Worm (Caenorhabditis elegans): Measurements from ENCODE around the gene rsf-1.

Gene rsf-1

DNA sequence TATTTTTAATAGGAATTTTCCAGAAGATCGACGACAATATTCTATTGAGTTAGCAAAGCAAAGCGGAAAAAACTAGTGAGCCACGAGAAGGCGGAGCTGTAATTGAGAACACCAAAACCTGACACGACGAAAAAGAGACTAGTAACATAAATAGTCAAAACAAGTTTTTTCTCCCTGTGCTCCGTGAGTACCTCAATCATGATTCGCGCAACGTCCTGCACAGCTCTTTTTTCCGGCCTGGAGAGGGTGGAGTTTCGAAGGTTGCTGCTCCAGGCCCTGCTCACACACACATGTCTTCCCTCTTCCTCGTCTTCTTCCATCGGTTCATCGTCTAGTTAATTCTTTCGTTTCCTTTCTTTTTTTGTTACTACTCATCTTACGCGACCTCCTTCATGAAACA, 45.4 kb downstream of the rsf-1 start, which contains the start of gene clh-2:
TSS of gene clh-2 (plus strand) at position 301 of the 400 bp plus-strand sequence.
- TF ChIP-seq snu-23 (GFP tag; optimal IDR thresholded peaks at IDR 0.05) (no peak), ceh-88 (GFP tag; IDR thresholded peaks at IDR 0.05) (no peak), fos-1 (tag; optimal IDR thresholded peaks at IDR 0.05) (no peak), pqm-1 (tag; optimal IDR thresholded peaks at IDR 0.05) (no peak), sptf-1 (tag; optimal IDR thresholded peaks at IDR 0.05) (no peak), dsc-1 (tag; optimal IDR thresholded peaks at IDR 0.05) (no peak), grh-1 (GFP tag; IDR thresholded peaks at IDR 0.05) (no peak), C34B4.2 (tag; optimal IDR thresholded peaks at IDR 0.05) (no peak), nhr-71 (tag; optimal IDR thresholded peaks at IDR 0.05) (no peak), nhr-19 (GFP tag; conservative IDR thresholded peaks at IDR 0.05) (no peak), sup-37 (GFP tag; optimal IDR thresholded peaks at IDR 0.05) (no peak), nhr-47 (tag; optimal IDR thresholded peaks at IDR 0.05) (no peak), nhr-84 (tag; optimal IDR thresholded peaks at IDR 0.05) (no peak), ces-1 (GFP tag; optimal IDR thresholded peaks at IDR 0.05) (no peak)

DNA sequence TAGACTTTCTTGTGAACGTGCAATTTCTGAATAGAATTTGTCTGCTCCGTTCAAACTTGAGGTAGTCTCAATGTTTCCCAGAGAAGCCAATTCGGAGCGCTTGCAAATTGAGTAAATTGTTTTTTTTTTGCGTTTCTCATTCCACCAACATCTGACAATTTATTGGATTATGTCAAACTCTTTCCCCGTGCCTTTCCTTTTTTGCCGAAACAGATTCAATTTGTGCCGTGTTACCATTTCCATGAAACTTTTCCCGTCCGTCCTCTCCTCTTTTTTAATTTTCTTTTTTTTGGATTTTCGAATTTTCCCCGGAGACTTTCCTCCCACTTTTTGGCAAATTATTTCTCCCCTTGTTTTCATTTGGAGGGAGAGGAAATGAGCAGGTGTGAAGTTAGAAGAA, 47.3 kb downstream of the rsf-1 start:
- TF ChIP-seq hlh-17 (GFP tag; optimal IDR thresholded peaks at IDR 0.05; ENCODE audit: borderline replicate concordance): no peak
- peak; percentile 6 for TF ChIP-seq nhr-47 (tag; optimal IDR thresholded peaks at IDR 0.05)
- TF ChIP-seq lir-3 (tag; optimal IDR thresholded peaks at IDR 0.05; ENCODE audit: poor library complexity): no peak
- no peak for TF ChIP-seq nhr-84 (tag; optimal IDR thresholded peaks at IDR 0.05)
- TF ChIP-seq mdl-1 (tag; optimal IDR thresholded peaks at IDR 0.05): no peak
- peak; percentile 14 for TF ChIP-seq nhr-71 (tag; optimal IDR thresholded peaks at IDR 0.05)
- TF ChIP-seq lin-14 (GFP tag; optimal IDR thresholded peaks at IDR 0.05): peak; percentile 70
- peak; percentile 62 for TF ChIP-seq tbx-2 (tag; optimal IDR thresholded peaks at IDR 0.05)
